Fruit fly (Drosophila melanogaster) whole organism, embryonic: ENCODE results near the gene CG1943.

Experiments used
- Atf-2 ChIP-seq: fragments of 200-800 bp; sonication (Bioruptor generic); optimal IDR thresholded peaks from 2 replicates; lab custom pipeline; 2016; ENCODE audit warnings: missing biosample characterization, missing genetic modification characterization
- BEAF-32 ChIP-seq: fragments of 200-800 bp; sonication (Bioruptor generic); optimal IDR thresholded peaks from 3 replicates; lab custom pipeline; 2017; ENCODE audit warnings: missing biosample characterization, missing genetic modification characterization, mild to moderate bottlenecking, moderate library complexity, missing genetic modification reagents
- CG10431 ChIP-seq: fragments of 200-800 bp; sonication (Bioruptor generic); optimal IDR thresholded peaks from 3 replicates; lab custom pipeline; 2018; ENCODE audit warnings: missing biosample characterization, mild to moderate bottlenecking, missing genetic modification characterization
- CG10654 ChIP-seq: fragments of 200-800 bp; sonication (Bioruptor generic); optimal IDR thresholded peaks from 2 replicates; lab custom pipeline; 2016; ENCODE audit warnings: missing biosample characterization, missing genetic modification characterization
- CG11560 ChIP-seq: fragments of 200-800 bp; sonication (Bioruptor generic); IDR thresholded peaks from 3 replicates; pipeline ENCODE4 v1.3.6; 2022; ENCODE audit warnings: missing biosample characterization, missing genetic modification characterization
- CG12219 ChIP-seq: fragments of 200-800 bp; sonication (Bioruptor generic); optimal IDR thresholded peaks from 3 replicates; lab custom pipeline; 2018; ENCODE audit warnings: missing biosample characterization, mild to moderate bottlenecking, missing genetic modification characterization
- CG12236 ChIP-seq: fragments of 200-800 bp; sonication (Bioruptor generic); optimal IDR thresholded peaks from 2 replicates; lab custom pipeline; 2016; ENCODE audit warnings: missing biosample characterization, missing genetic modification characterization
- CG13624 ChIP-seq: fragments of 200-800 bp; sonication (Bioruptor generic); optimal IDR thresholded peaks from 2 replicates; lab custom pipeline; 2016; ENCODE audit warnings: missing biosample characterization, missing genetic modification characterization
- CG16779 ChIP-seq: fragments of 200-800 bp; sonication (Bioruptor generic); IDR thresholded peaks from 2 replicates; pipeline ENCODE4 v1.3.6; 2022; ENCODE audit warnings: missing biosample characterization, missing genetic modification characterization
- CG16815 ChIP-seq: fragments of 200-800 bp; sonication (Bioruptor generic); optimal IDR thresholded peaks from 3 replicates; lab custom pipeline; 2017; ENCODE audit warnings: missing biosample characterization, mild to moderate bottlenecking, missing genetic modification characterization
- CG17385 ChIP-seq: fragments of 200-800 bp; sonication (Bioruptor generic); optimal IDR thresholded peaks from 3 replicates; lab custom pipeline; 2018; ENCODE audit warnings: missing biosample characterization, mild to moderate bottlenecking, missing genetic modification characterization
- CG18262 ChIP-seq: fragments of 200-800 bp; optimal IDR thresholded peaks from 3 replicates; lab custom pipeline; 2019; ENCODE audit warnings: missing biosample characterization, mild to moderate bottlenecking, missing genetic modification characterization, moderate library complexity
- CG2129 ChIP-seq: fragments of 200-800 bp; sonication (Bioruptor generic); IDR thresholded peaks from 2 replicates; pipeline ENCODE4 v1.3.6; 2022; ENCODE audit warnings: missing biosample characterization, missing genetic modification characterization; ENCODE audit not compliant: partially characterized antibody
- CG2712 ChIP-seq: fragments of 200-800 bp; optimal IDR thresholded peaks from 3 replicates; lab custom pipeline; 2019; ENCODE audit warnings: missing biosample characterization, mild to moderate bottlenecking, missing genetic modification characterization, moderate library complexity
- CG31388 ChIP-seq: fragments of 200-800 bp; sonication (Bioruptor generic); optimal IDR thresholded peaks from 2 replicates; lab custom pipeline; 2016; ENCODE audit warnings: missing biosample characterization, missing genetic modification characterization
- CG33213 ChIP-seq: fragments of 200-800 bp; sonication (Bioruptor generic); optimal IDR thresholded peaks from 3 replicates; lab custom pipeline; 2016; ENCODE audit warnings: missing biosample characterization, missing genetic modification characterization
- CG3407 ChIP-seq: fragments of 200-800 bp; sonication (Bioruptor generic); optimal IDR thresholded peaks from 2 replicates; lab custom pipeline; 2018; ENCODE audit warnings: missing biosample characterization, mild to moderate bottlenecking, missing genetic modification characterization
- CG7786 ChIP-seq: fragments of 200-800 bp; sonication (Bioruptor generic); optimal IDR thresholded peaks from 2 replicates; lab custom pipeline; 2016; ENCODE audit warnings: missing biosample characterization, missing genetic modification characterization
- CG8290 ChIP-seq, 3 experiments: fragments of 200-800 bp; sonication (Bioruptor generic); optimal IDR thresholded peaks; 2 replicates each; lab custom pipeline; 2016 to 2019; ENCODE audit warnings: missing biosample characterization in 3 of 3, missing genetic modification characterization in 3 of 3, mild to moderate bottlenecking in 2 of 3, moderate library complexity in 1 of 3
- CG9609 ChIP-seq: fragments of 200-800 bp; sonication (Bioruptor generic); optimal IDR thresholded peaks from 3 replicates; lab custom pipeline; 2016; ENCODE audit warnings: missing biosample characterization, missing genetic modification characterization
- CG9932 ChIP-seq: fragments of 200-800 bp; sonication (Bioruptor generic); IDR thresholded peaks from 2 replicates; pipeline ENCODE4 v1.3.6; 2022; ENCODE audit warnings: missing biosample characterization, missing genetic modification characterization
- Camta ChIP-seq: fragments of 200-800 bp; sonication (Bioruptor generic); optimal IDR thresholded peaks from 2 replicates; lab custom pipeline; 2016; ENCODE audit warnings: missing biosample characterization, missing genetic modification characterization
- Dll ChIP-seq: fragments of 200-800 bp; sonication (Bioruptor generic); IDR thresholded peaks from 4 replicates; pipeline ENCODE4 v1.3.6; 2022; ENCODE audit warnings: missing biosample characterization, missing genetic modification characterization; ENCODE audit not compliant: partially characterized antibody
- Hr51 ChIP-seq, 2 experiments: fragments of 200-800 bp; sonication (Bioruptor generic); optimal IDR thresholded peaks; 2 replicates in 1 of 2; 3 replicates in 1 of 2; lab custom pipeline; 2016 to 2018; ENCODE audit warnings: missing biosample characterization in 2 of 2, missing genetic modification characterization in 2 of 2, mild to moderate bottlenecking in 1 of 2, moderate library complexity in 1 of 2
- Lim3 ChIP-seq: fragments of 200-800 bp; sonication (Bioruptor generic); IDR thresholded peaks from 2 replicates; pipeline ENCODE4 v1.3.6; 2022; ENCODE audit warnings: missing biosample characterization, missing genetic modification characterization
- Ravus ChIP-seq: fragments of 200-800 bp; sonication (Bioruptor generic); IDR thresholded peaks from 2 replicates; pipeline ENCODE4 v1.3.6; 2022; ENCODE audit warnings: missing biosample characterization, missing genetic modification characterization
- Sin3A ChIP-seq: fragments of >200 bp; optimal IDR thresholded peaks from 2 replicates; lab custom pipeline; 2018
- Tbp ChIP-seq: fragments of >200 bp; optimal IDR thresholded peaks from 2 replicates; lab custom pipeline; 2018; ENCODE audit warnings: missing biosample characterization, missing genetic modification characterization
- ac ChIP-seq: fragments of 200-800 bp; sonication (Bioruptor generic); optimal IDR thresholded peaks from 3 replicates; lab custom pipeline; 2017; ENCODE audit warnings: missing biosample characterization, mild to moderate bottlenecking, missing genetic modification characterization
- aop ChIP-seq: fragments of 200-800 bp; sonication (Bioruptor generic); IDR thresholded peaks from 2 replicates; pipeline ENCODE4 v1.3.6; 2022; ENCODE audit warnings: missing biosample characterization, missing genetic modification characterization
- crol ChIP-seq: fragments of 200-800 bp; sonication (Bioruptor generic); IDR thresholded peaks from 2 replicates; pipeline ENCODE4 v1.3.6; 2022; ENCODE audit warnings: missing biosample characterization, missing genetic modification characterization
- dati ChIP-seq: fragments of 200-800 bp; sonication (Bioruptor generic); IDR thresholded peaks from 2 replicates; pipeline ENCODE4 v1.3.6; 2022; ENCODE audit warnings: missing biosample characterization, missing genetic modification characterization
- dm ChIP-seq: fragments of 200-800 bp; sonication (Bioruptor generic); optimal IDR thresholded peaks from 3 replicates; lab custom pipeline; 2016; ENCODE audit warnings: missing biosample characterization, missing genetic modification characterization
- esg ChIP-seq: fragments of 200-800 bp; sonication (Bioruptor generic); conservative IDR thresholded peaks from 2 replicates; pipeline ENCODE4 v1.3.6; 2022; ENCODE audit warnings: missing biosample characterization, missing genetic modification characterization
- ewg ChIP-seq: fragments of 200-800 bp; sonication (Bioruptor generic); optimal IDR thresholded peaks from 3 replicates; lab custom pipeline; 2017; ENCODE audit warnings: mild to moderate bottlenecking, missing biosample characterization, missing genetic modification reagents, missing genetic modification characterization
- fu2 ChIP-seq: fragments of 200-800 bp; sonication (Bioruptor generic); optimal IDR thresholded peaks from 2 replicates; lab custom pipeline; 2016; ENCODE audit warnings: missing biosample characterization, missing genetic modification characterization
- gem ChIP-seq: fragments of 200-800 bp; sonication (Bioruptor generic); optimal IDR thresholded peaks from 2 replicates; lab custom pipeline; 2019; ENCODE audit warnings: missing biosample characterization, mild to moderate bottlenecking, missing genetic modification characterization, moderate library complexity
- ham ChIP-seq: fragments of 200-800 bp; sonication (Bioruptor generic); IDR thresholded peaks from 2 replicates; pipeline ENCODE4 v1.3.6; 2022; ENCODE audit warnings: missing biosample characterization, missing genetic modification characterization
- her ChIP-seq: fragments of 200-800 bp; sonication (Bioruptor generic); optimal IDR thresholded peaks from 2 replicates; lab custom pipeline; 2016; ENCODE audit warnings: missing biosample characterization, missing genetic modification characterization
- prd ChIP-seq, 3 experiments: fragments of >200 bp in 2 of 3; fragments of 200-800 bp in 1 of 3; sonication (Bioruptor generic) in 1 of 3; optimal IDR thresholded peaks in 2 of 3; IDR thresholded peaks in 1 of 3; 2 replicates in 2 of 3; 3 replicates in 1 of 3; pipeline versions ENCODE4 v1.3.6 to Lab custom; 2017 to 2022; ENCODE audit warnings: missing biosample characterization in 1 of 3, missing genetic modification characterization in 1 of 3
- sr ChIP-seq: fragments of 200-800 bp; sonication (Bioruptor generic); IDR thresholded peaks from 3 replicates; pipeline ENCODE4 v1.3.6; 2022; ENCODE audit warnings: missing biosample characterization, missing genetic modification characterization
- sug ChIP-seq: fragments of 200-800 bp; optimal IDR thresholded peaks from 2 replicates; lab custom pipeline; 2019; ENCODE audit warnings: missing biosample characterization, mild to moderate bottlenecking, missing genetic modification characterization, moderate library complexity
- tap ChIP-seq: fragments of 200-800 bp; optimal IDR thresholded peaks from 3 replicates; lab custom pipeline; 2019; ENCODE audit warnings: missing biosample characterization, mild to moderate bottlenecking, missing genetic modification characterization, moderate library complexity
- tgo ChIP-seq: fragments of 200-800 bp; sonication (Bioruptor generic); IDR thresholded peaks from 3 replicates; pipeline ENCODE4 v1.3.6; 2022; ENCODE audit warnings: missing biosample characterization, missing genetic modification characterization
- twi ChIP-seq: fragments of 200-800 bp; optimal IDR thresholded peaks from 2 replicates; lab custom pipeline; 2019; ENCODE audit warnings: missing biosample characterization, mild to moderate bottlenecking, missing genetic modification characterization, moderate library complexity
- tx ChIP-seq: fragments of 200-800 bp; sonication (Bioruptor generic); optimal IDR thresholded peaks from 2 replicates; lab custom pipeline; 2016; ENCODE audit warnings: missing biosample characterization, missing genetic modification characterization
- unc-4 ChIP-seq: fragments of 200-800 bp; sonication (Bioruptor generic); IDR thresholded peaks from 2 replicates; pipeline ENCODE4 v1.3.6; 2022; ENCODE audit warnings: missing biosample characterization, missing genetic modification characterization; ENCODE audit not compliant: partially characterized antibody
- vfl ChIP-seq: fragments of 200-800 bp; sonication (Bioruptor generic); optimal IDR thresholded peaks from 2 replicates; lab custom pipeline; 2016; ENCODE audit warnings: missing biosample characterization, missing genetic modification characterization
- zfh1 ChIP-seq: fragments of 200-800 bp; sonication (Bioruptor generic); IDR thresholded peaks from 3 replicates; pipeline ENCODE4 v1.3.6; 2022; ENCODE audit warnings: missing biosample characterization, missing genetic modification characterization

CG1943 gene

DNA sequence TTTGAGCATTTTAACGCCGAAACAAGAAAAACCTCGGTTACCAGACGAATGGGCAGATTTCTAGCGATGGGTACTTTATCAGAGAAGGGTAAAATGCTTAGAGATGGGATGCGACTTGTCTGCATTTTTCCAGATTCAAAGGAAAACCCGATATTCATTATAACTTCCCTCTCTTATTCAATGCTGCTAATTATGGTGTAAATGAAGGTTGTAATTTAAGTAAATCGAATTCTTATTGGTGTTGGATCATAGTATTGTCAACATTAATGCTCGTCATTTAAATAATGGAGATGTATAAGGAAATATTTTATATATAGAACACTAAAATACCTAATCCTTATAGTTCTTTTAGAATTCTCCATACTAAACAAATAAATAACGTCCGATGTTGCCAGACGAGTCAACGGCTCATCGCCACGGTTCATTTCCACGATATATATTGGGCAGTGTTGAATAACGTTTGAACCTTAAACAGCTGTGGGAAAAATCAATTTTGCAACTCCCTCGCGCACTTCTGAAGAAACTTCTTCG is 49.5 kb downstream of the CG1943 start, which contains the start of the genes Alh and CG10098 (continued):
- TF ChIP-seq Dll (GFP tag; lab: Robert Waterston, UW) (peak; percentile 85), CG17385 (peak; percentile 70), dati (GFP tag; lab: Robert Waterston, UW) (0 out of 2 replicates have a peak, but pooled peaks have one; percentile 18), Sin3A (lab: Kevin White, UChicago) (peak; percentile 90), twi (tag; lab: Kevin White, UChicago) (peak; percentile 71), tgo (GFP tag; lab: Robert Waterston, UW) (peak; percentile 78), vfl (GFP tag; lab: Kevin White, UChicago) (peak; percentile 87), CG10431 (GFP tag; lab: Kevin White, UChicago) (peak; percentile 64), esg (GFP tag; lab: Robert Waterston, UW) (peak; percentile 75), CG31388 (GFP tag; lab: Kevin White, UChicago) (peak; percentile 61), CG18262 (peak; percentile 78), CG16815 (GFP tag; lab: Kevin White, UChicago) (peak; percentile 84), Tbp (GFP tag; lab: Kevin White, UChicago) (no peak), Lim3 (0 out of 2 replicates have a peak, but pooled peaks have one; percentile 30), tap (tag; lab: Kevin White, UChicago) (peak; percentile 59), Camta (GFP tag; lab: Kevin White, UChicago) (peak; percentile 86), ewg (GFP tag; lab: Kevin White, UChicago) (peak; percentile 51), tx (peak; percentile 83), CG11560 (tag; lab: Robert Waterston, UW) (peak; percentile 58; the same call in 2 of the 3 replicates), Ravus (GFP tag; lab: Robert Waterston, UW) (peak; percentile 52), Atf-2 (GFP tag; lab: Kevin White, UChicago) (peak; percentile 77), gem (tag; lab: Kevin White, UChicago) (peak; percentile 88), aop (GFP tag; lab: Robert Waterston, UW) (peak; percentile 70), crol (GFP tag; lab: Robert Waterston, UW) (no peak), CG12219 (GFP tag; lab: Kevin White, UChicago) (peak; percentile 34), dm (GFP tag; lab: Kevin White, UChicago) (peak; percentile 75), CG2129 (peak; percentile 64), ham (GFP tag; lab: Robert Waterston, UW) (peak; percentile 64; the same call in 1 of the 2 replicates), BEAF-32 (GFP tag; lab: Kevin White, UChicago) (peak; percentile 96), CG33213 (GFP tag; lab: Kevin White, UChicago) (peak; percentile 83), CG13624 (GFP tag; lab: Kevin White, UChicago) (peak; percentile 82), sug (tag; lab: Kevin White, UChicago) (peak; percentile 86), CG8290 (GFP tag; optimal IDR thresholded peaks at IDR 0.05; lab: Kevin White, UChicago) (peak; percentile 70), CG8290 (tag; optimal IDR thresholded peaks at IDR 0.05; lab: Kevin White, UChicago) (peak; percentile 46 to 69), CG16779 (peak; percentile 50), CG10654 (GFP tag; lab: Kevin White, UChicago) (peak; percentile 82), CG12236 (GFP tag; lab: Kevin White, UChicago) (peak; percentile 46), CG3407 (GFP tag; lab: Kevin White, UChicago) (peak; percentile 59), ac (no peak), fu2 (GFP tag; lab: Kevin White, UChicago) (peak; percentile 89), CG9932 (GFP tag; lab: Robert Waterston, UW) (peak; percentile 94), zfh1 (peak; percentile 66; the same call in 1 of the 3 replicates), prd (optimal IDR thresholded peaks at IDR 0.05; lab: Kevin White, UChicago) (no peak), prd (GFP tag; IDR thresholded peaks at IDR 0.05; lab: Robert Waterston, UW) (peak; percentile 87; the same call in 2 of the 3 replicates), unc-4 (GFP tag; lab: Robert Waterston, UW) (peak; percentile 60; the same call in 1 of the 2 replicates), sr (no peak; the same call in 2 of the 3 replicates), CG2712 (tag; lab: Kevin White, UChicago) (peak; percentile 85), CG7786 (peak; percentile 91), CG9609 (peak; percentile 87), her (GFP tag; lab: Kevin White, UChicago) (peak; percentile 58), Hr51 (GFP tag; optimal IDR thresholded peaks at IDR 0.05; lab: Kevin White, UChicago) (peak; percentile 74 to 90)
